Worm (Caenorhabditis elegans) whole organism, young adult: ENCODE data around the gene T01G1.2.

ENCODE experiments used
- B0019.2 ChIP-seq: fragments of 200-800 bp; sonication (Bioruptor generic); conservative IDR thresholded peaks from 2 replicates; pipeline ENCODE4 v1.3.6; 2022; ENCODE audit warnings: missing genetic modification reagents, missing genetic modification characterization, missing compliant biosample characterization
- D2030.7 ChIP-seq: fragments of 200-800 bp; sonication (Bioruptor generic); IDR thresholded peaks from 2 replicates; pipeline ENCODE4 v1.3.6; 2022; ENCODE audit warnings: missing genetic modification reagents, missing genetic modification characterization, missing compliant biosample characterization
- F37B4.10 ChIP-seq: fragments of 200-800 bp; sonication (Bioruptor generic); IDR thresholded peaks from 2 replicates; pipeline ENCODE4 v1.3.6; 2022; ENCODE audit warnings: missing genetic modification characterization, missing compliant biosample characterization
- F39B2.1 ChIP-seq: fragments of 200-800 bp; sonication (Bioruptor generic); IDR thresholded peaks from 2 replicates; pipeline ENCODE4 v1.3.6; 2022; ENCODE audit warnings: missing genetic modification reagents, missing genetic modification characterization, missing compliant biosample characterization
- F49E8.2 ChIP-seq: sonication (generic microtip); optimal IDR thresholded peaks from 3 replicates; lab custom pipeline; 2017; ENCODE audit warnings: missing genetic modification characterization, mild to moderate bottlenecking, missing compliant biosample characterization, antibody characterized with exemption, moderate library complexity; ENCODE audit not compliant: insufficient read depth
- K12H6.12 ChIP-seq: fragments of 200-800 bp; sonication (Bioruptor generic); optimal IDR thresholded peaks from 2 replicates; lab custom pipeline; 2018; ENCODE audit warnings: mild to moderate bottlenecking, missing genetic modification characterization, missing compliant biosample characterization
- Y53F4B.3 ChIP-seq: fragments of 200-800 bp; sonication (Bioruptor generic); IDR thresholded peaks from 2 replicates; pipeline ENCODE4 v1.3.6; 2022; ENCODE audit warnings: missing genetic modification reagents, missing genetic modification characterization, missing compliant biosample characterization
- Y53G8AR.9 ChIP-seq: fragments of 200-800 bp; sonication (Bioruptor generic); conservative IDR thresholded peaks from 2 replicates; pipeline ENCODE4 v1.3.6; 2022; ENCODE audit warnings: missing genetic modification reagents, missing genetic modification characterization, missing compliant biosample characterization
- Y79H2A.3 ChIP-seq: fragments of 200-800 bp; sonication (Bioruptor generic); conservative IDR thresholded peaks from 2 replicates; pipeline ENCODE4 v1.3.6; 2022; ENCODE audit warnings: missing genetic modification reagents, missing genetic modification characterization, missing compliant biosample characterization
- Y95B8A.8 ChIP-seq: fragments of 200-800 bp; sonication (Bioruptor generic); IDR thresholded peaks from 2 replicates; pipeline ENCODE4 v1.3.6; 2022; ENCODE audit warnings: missing genetic modification reagents, missing genetic modification characterization, missing compliant biosample characterization
- ama-1 ChIP-seq, 3 experiments: fragments of 150-350 bp in 1 of 3; sonication (generic microtip) in 2 of 3; optimal IDR thresholded peaks; 2 replicates each; lab custom pipeline; 2014 to 2018; ENCODE audit warnings: missing biosample characterization in 2 of 3, missing genetic modification characterization in 2 of 3, missing genetic modification reagents in 2 of 3
- athp-1 ChIP-seq: sonication (generic microtip); optimal IDR thresholded peaks from 2 replicates; lab custom pipeline; 2017; ENCODE audit warnings: mild to moderate bottlenecking, missing genetic modification characterization, missing compliant biosample characterization
- ceh-100 ChIP-seq: fragments of 200-800 bp; sonication (Bioruptor generic); IDR thresholded peaks from 2 replicates; pipeline ENCODE4 v1.3.6; 2022; ENCODE audit warnings: missing genetic modification reagents, missing genetic modification characterization, missing compliant biosample characterization
- ceh-27 ChIP-seq: fragments of 200-800 bp; sonication (Bioruptor generic); optimal IDR thresholded peaks from 2 replicates; lab custom pipeline; 2018; ENCODE audit warnings: mild to moderate bottlenecking, missing genetic modification characterization, moderate library complexity, missing compliant biosample characterization
- ceh-58 ChIP-seq: fragments of 200-800 bp; sonication (Bioruptor generic); IDR thresholded peaks from 2 replicates; pipeline ENCODE4 v1.3.6; 2022; ENCODE audit warnings: missing genetic modification characterization, missing compliant biosample characterization
- ceh-91 ChIP-seq: fragments of 200-800 bp; sonication (Bioruptor generic); IDR thresholded peaks from 2 replicates; pipeline ENCODE4 v1.3.6; 2022; ENCODE audit warnings: missing genetic modification reagents, missing genetic modification characterization, missing compliant biosample characterization
- dox-1 ChIP-seq: fragments of 200-800 bp; sonication (Bioruptor generic); IDR thresholded peaks from 2 replicates; pipeline ENCODE4 v1.3.6; 2022; ENCODE audit warnings: missing genetic modification reagents, missing genetic modification characterization, missing compliant biosample characterization
- efl-1 ChIP-seq: fragments of 150-350 bp; optimal IDR thresholded peaks from 2 replicates; lab custom pipeline; 2014; ENCODE audit warnings: missing biosample characterization, missing genetic modification reagents, missing genetic modification characterization
- egl-44 ChIP-seq: fragments of 200-800 bp; sonication (Bioruptor generic); IDR thresholded peaks from 2 replicates; pipeline ENCODE4 v1.3.6; 2022; ENCODE audit warnings: missing genetic modification reagents, missing genetic modification characterization, missing compliant biosample characterization
- ekl-4 ChIP-seq: fragments of 200-800 bp; sonication (Bioruptor generic); IDR thresholded peaks from 2 replicates; pipeline ENCODE4 v1.3.6; 2022; ENCODE audit warnings: missing genetic modification reagents, missing genetic modification characterization, missing compliant biosample characterization
- fkh-3 ChIP-seq: sonication (generic microtip); optimal IDR thresholded peaks from 2 replicates; lab custom pipeline; 2016; ENCODE audit warnings: mild to moderate bottlenecking, missing genetic modification characterization, missing compliant biosample characterization
- gei-17 ChIP-seq: fragments of 200-800 bp; sonication (Bioruptor generic); optimal IDR thresholded peaks from 2 replicates; lab custom pipeline; 2018; ENCODE audit warnings: mild to moderate bottlenecking, missing genetic modification characterization, missing compliant biosample characterization
- him-1 ChIP-seq: sonication (generic microtip); optimal IDR thresholded peaks from 2 replicates; lab custom pipeline; 2016; ENCODE audit warnings: missing genotype, missing genetic modification reagents, missing genetic modification characterization, missing compliant biosample characterization
- hmg-1.2 ChIP-seq: fragments of 200-800 bp; sonication (Bioruptor generic); IDR thresholded peaks from 2 replicates; pipeline ENCODE4 v1.3.6; 2022; ENCODE audit warnings: missing genetic modification reagents, missing genetic modification characterization, missing compliant biosample characterization
- hmg-20 ChIP-seq: fragments of 200-800 bp; sonication (Bioruptor generic); IDR thresholded peaks from 2 replicates; pipeline ENCODE4 v1.3.6; 2022; ENCODE audit warnings: missing genetic modification reagents, missing genetic modification characterization, missing compliant biosample characterization
- hrde-1 ChIP-seq: sonication (generic microtip); optimal IDR thresholded peaks from 2 replicates; lab custom pipeline; 2016; ENCODE audit warnings: missing genetic modification characterization, mild to moderate bottlenecking, missing compliant biosample characterization, moderate library complexity, missing genotype, missing genetic modification reagents, borderline replicate concordance
- hsf-1 ChIP-seq: fragments of 200-800 bp; sonication (Bioruptor generic); IDR thresholded peaks from 2 replicates; pipeline ENCODE4 v1.3.6; 2022; ENCODE audit warnings: missing genetic modification reagents, missing genetic modification characterization, missing compliant biosample characterization
- let-607 ChIP-seq, 2 experiments: fragments of 200-800 bp in 1 of 2; sonication (Bioruptor generic) in 1 of 2; sonication (generic microtip) in 1 of 2; optimal IDR thresholded peaks; 2 replicates each; lab custom pipeline; 2016 to 2018; ENCODE audit warnings: mild to moderate bottlenecking in 2 of 2, missing compliant biosample characterization in 2 of 2, missing genetic modification characterization in 2 of 2, moderate library complexity in 2 of 2, missing genotype in 1 of 2
- lin-26 ChIP-seq: fragments of 200-800 bp; sonication (Bioruptor generic); IDR thresholded peaks from 2 replicates; pipeline ENCODE4 v1.3.6; 2022; ENCODE audit warnings: missing genetic modification reagents, missing genetic modification characterization, missing compliant biosample characterization
- lin-54 ChIP-seq: fragments of 200-800 bp; sonication (Bioruptor generic); optimal IDR thresholded peaks from 2 replicates; lab custom pipeline; 2018; ENCODE audit warnings: mild to moderate bottlenecking, missing genetic modification characterization, missing compliant biosample characterization
- lsl-1 ChIP-seq: fragments of 200-800 bp; sonication (Bioruptor generic); optimal IDR thresholded peaks from 2 replicates; lab custom pipeline; 2018; ENCODE audit warnings: mild to moderate bottlenecking, missing genetic modification characterization, moderate library complexity, missing compliant biosample characterization
- madf-3 ChIP-seq: fragments of 200-800 bp; sonication (Bioruptor generic); IDR thresholded peaks from 2 replicates; pipeline ENCODE4 v1.3.6; 2022; ENCODE audit warnings: missing genetic modification reagents, missing genetic modification characterization, missing compliant biosample characterization
- madf-6 ChIP-seq: fragments of 200-800 bp; sonication (Bioruptor generic); IDR thresholded peaks from 2 replicates; pipeline ENCODE4 v1.3.6; 2022; ENCODE audit warnings: missing genetic modification reagents, missing genetic modification characterization, missing compliant biosample characterization
- madf-8 ChIP-seq: fragments of 200-800 bp; sonication (Bioruptor generic); conservative IDR thresholded peaks from 2 replicates; pipeline ENCODE4 v1.3.6; 2022; ENCODE audit warnings: missing genetic modification reagents, missing genetic modification characterization, missing compliant biosample characterization
- mcd-1 ChIP-seq: fragments of 200-800 bp; sonication (Bioruptor generic); IDR thresholded peaks from 2 replicates; pipeline ENCODE4 v1.3.6; 2022; ENCODE audit warnings: missing genetic modification reagents, missing genetic modification characterization, missing compliant biosample characterization
- nfyb-1 ChIP-seq: fragments of 200-800 bp; sonication (Bioruptor generic); IDR thresholded peaks from 2 replicates; pipeline ENCODE4 v1.3.6; 2022; ENCODE audit warnings: missing genetic modification reagents, missing genetic modification characterization, missing compliant biosample characterization
- pbrm-1 ChIP-seq: fragments of 200-800 bp; sonication (Bioruptor generic); IDR thresholded peaks from 2 replicates; pipeline ENCODE4 v1.3.6; 2022; ENCODE audit warnings: missing genetic modification reagents, missing genetic modification characterization, missing compliant biosample characterization
- rcor-1 ChIP-seq: fragments of 200-800 bp; sonication (Bioruptor generic); IDR thresholded peaks from 2 replicates; pipeline ENCODE4 v1.3.6; 2022; ENCODE audit warnings: missing genetic modification reagents, missing genetic modification characterization, missing compliant biosample characterization
- snpc-1.1 ChIP-seq: sonication (generic microtip); optimal IDR thresholded peaks from 2 replicates; lab custom pipeline; 2017; ENCODE audit warnings: missing genetic modification characterization, mild to moderate bottlenecking, missing compliant biosample characterization, antibody characterized with exemption, moderate library complexity, missing genotype, missing genetic modification reagents; ENCODE audit not compliant: insufficient read depth
- snpc-1.3 ChIP-seq: sonication (generic microtip); optimal IDR thresholded peaks from 2 replicates; lab custom pipeline; 2017; ENCODE audit warnings: missing genetic modification characterization, mild to moderate bottlenecking, missing compliant biosample characterization, antibody characterized with exemption, moderate library complexity, missing genotype, missing genetic modification reagents; ENCODE audit not compliant: insufficient read depth
- tbp1 ChIP-seq: fragments of 200-800 bp; sonication (Bioruptor generic); optimal IDR thresholded peaks from 2 replicates; lab custom pipeline; 2018; ENCODE audit warnings: mild to moderate bottlenecking, missing genetic modification characterization, missing compliant biosample characterization
- tlf-1 ChIP-seq: fragments of 200-800 bp; sonication (Bioruptor generic); optimal IDR thresholded peaks from 2 replicates; lab custom pipeline; 2018; ENCODE audit warnings: mild to moderate bottlenecking, missing genetic modification characterization, missing compliant biosample characterization
- ztf-26 ChIP-seq: sonication (generic microtip); optimal IDR thresholded peaks from 2 replicates; lab custom pipeline; 2017; ENCODE audit warnings: missing genetic modification characterization, missing compliant biosample characterization

Gene T01G1.2

ce11 chrIV:11340735-11341443, 13.3 kb upstream of the T01G1.2 start:
- peak; percentile 63 for TF ChIP-seq Y53G8AR.9 (GFP tag; lab: Robert Waterston, UW)
- no peak for TF ChIP-seq fkh-3 (tag; lab: Kevin White, UChicago)
- no peak for TF ChIP-seq ama-1 (optimal IDR thresholded peaks at IDR 0.05; lab: Kevin White, UChicago)
- TF ChIP-seq ama-1 (GFP tag; optimal IDR thresholded peaks at IDR 0.05; lab: Kevin White, UChicago), result no peak
- peak; percentile 51 for TF ChIP-seq D2030.7 (GFP tag; lab: Robert Waterston, UW)
- no peak for TF ChIP-seq athp-1
- peak; percentile 2 for TF ChIP-seq efl-1 (GFP tag; lab: Kevin White, UChicago)
- TF ChIP-seq hrde-1 (tag; lab: Kevin White, UChicago), result peak; percentile 93
- TF ChIP-seq tlf-1 (GFP tag; lab: Kevin White, UChicago), result peak; percentile 7
- TF ChIP-seq hmg-20 (GFP tag; lab: Robert Waterston, UW), result 0 out of 2 replicates have a peak, but pooled peaks have one; percentile 2
- peak; percentile 99 for TF ChIP-seq him-1 (tag; lab: Kevin White, UChicago)
- TF ChIP-seq gei-17 (GFP tag; lab: Kevin White, UChicago), result no peak
- peak; percentile 6 for TF ChIP-seq snpc-1.1 (tag; lab: Kevin White, UChicago)
- 0 out of 2 replicates have a peak, but pooled peaks have one; percentile 11 for TF ChIP-seq Y53F4B.3
- no peak for TF ChIP-seq K12H6.12 (tag; lab: Kevin White, UChicago)
- peak; percentile 48; the same call in 1 of the 2 replicates for TF ChIP-seq hsf-1 (GFP tag; lab: Robert Waterston, UW)
- TF ChIP-seq B0019.2 (GFP tag; lab: Robert Waterston, UW), result peak; percentile 49; the same call in 1 of the 2 replicates
- TF ChIP-seq mcd-1 (GFP tag; lab: Robert Waterston, UW), result 0 out of 2 replicates have a peak, but pooled peaks have one; percentile 34
- peak; percentile 45 for TF ChIP-seq lin-54
- no peak for TF ChIP-seq ceh-27 (GFP tag; lab: Kevin White, UChicago)
- peak; percentile 37; the same call in 1 of the 2 replicates for TF ChIP-seq rcor-1
- TF ChIP-seq tbp1 (GFP tag; lab: Kevin White, UChicago), result peak; percentile 7
- no peak for TF ChIP-seq ztf-26
- peak; percentile 81 for TF ChIP-seq dox-1 (GFP tag; lab: Robert Waterston, UW)
- peak; percentile 82; the same call in 1 of the 2 replicates for TF ChIP-seq Y95B8A.8
- peak; percentile 19 for TF ChIP-seq lsl-1 (GFP tag; lab: Kevin White, UChicago)
- TF ChIP-seq egl-44, result peak; percentile 64; the same call in 1 of the 2 replicates
- peak; percentile 60 for TF ChIP-seq F49E8.2 (tag; lab: Kevin White, UChicago)
- TF ChIP-seq hmg-1.2 (GFP tag; lab: Robert Waterston, UW), result peak; percentile 32; the same call in 1 of the 2 replicates
- no peak for TF ChIP-seq let-607 (tag; optimal IDR thresholded peaks at IDR 0.05; lab: Kevin White, UChicago)
- peak; percentile 90; the same call in 1 of the 2 replicates for TF ChIP-seq F39B2.1
- TF ChIP-seq ceh-58 (GFP tag; lab: Robert Waterston, UW), result no peak
- peak; percentile 65 for TF ChIP-seq snpc-1.3 (tag; lab: Kevin White, UChicago)
- 0 out of 2 replicates have a peak, but pooled peaks have one; percentile 49 for TF ChIP-seq ceh-91 (GFP tag; lab: Robert Waterston, UW)
- TF ChIP-seq madf-3 (GFP tag; lab: Robert Waterston, UW), result 0 out of 2 replicates have a peak, but pooled peaks have one; percentile 6
- TF ChIP-seq nfyb-1 (GFP tag; lab: Robert Waterston, UW), result peak; percentile 78
- 0 out of 2 replicates have a peak, but pooled peaks have one; percentile 13 for TF ChIP-seq F37B4.10 (GFP tag; lab: Robert Waterston, UW)
- peak; percentile 83 for TF ChIP-seq Y79H2A.3 (GFP tag; lab: Robert Waterston, UW)
- TF ChIP-seq lin-26 (GFP tag; lab: Robert Waterston, UW), result peak; percentile 92
- TF ChIP-seq madf-8 (GFP tag; lab: Robert Waterston, UW), result peak; percentile 17; the same call in 1 of the 2 replicates
- TF ChIP-seq madf-6 (GFP tag; lab: Robert Waterston, UW), result peak; percentile 71
- 0 out of 2 replicates have a peak, but pooled peaks have one; percentile 53 for TF ChIP-seq ekl-4 (GFP tag; lab: Robert Waterston, UW)
- TF ChIP-seq pbrm-1, result peak; percentile 50; the same call in 1 of the 2 replicates
- peak; percentile 39; the same call in 1 of the 2 replicates for TF ChIP-seq ceh-100
